Fruit fly (Drosophila melanogaster) whole organism, pupa: ENCODE measurements around the gene chm.

Experiments used
- CG10348 ChIP-seq: fragments of 200-800 bp; sonication (Bioruptor generic); IDR thresholded peaks from 2 replicates; pipeline ENCODE4 v1.3.6; 2022; ENCODE audit warnings: missing biosample characterization, missing genetic modification characterization
- CG12605 ChIP-seq: fragments of 200-800 bp; sonication (Bioruptor generic); IDR thresholded peaks from 2 replicates; pipeline ENCODE4 v1.3.6; 2022; ENCODE audit warnings: missing biosample characterization, missing genetic modification characterization
- CG13204 ChIP-seq: fragments of 200-800 bp; sonication (Bioruptor generic); optimal IDR thresholded peaks from 2 replicates; lab custom pipeline; 2018; ENCODE audit warnings: missing biosample characterization, mild to moderate bottlenecking, missing genetic modification characterization, moderate library complexity
- CG14655 ChIP-seq: fragments of 200-800 bp; sonication (Bioruptor generic); optimal IDR thresholded peaks from 3 replicates; lab custom pipeline; 2017; ENCODE audit warnings: mild to moderate bottlenecking, missing biosample characterization, missing genetic modification reagents, missing genetic modification characterization
- CG15710 ChIP-seq: fragments of 200-800 bp; sonication (Bioruptor generic); optimal IDR thresholded peaks from 2 replicates; lab custom pipeline; 2018; ENCODE audit warnings: missing biosample characterization, mild to moderate bottlenecking, missing genetic modification characterization, moderate library complexity
- CG17806 ChIP-seq: fragments of 200-800 bp; sonication (Bioruptor generic); optimal IDR thresholded peaks from 2 replicates; lab custom pipeline; 2018; ENCODE audit warnings: missing biosample characterization, mild to moderate bottlenecking, missing genetic modification characterization, moderate library complexity
- CG32121 ChIP-seq: fragments of 200-800 bp; sonication (Bioruptor generic); IDR thresholded peaks from 2 replicates; pipeline ENCODE4 v1.3.6; 2022; ENCODE audit warnings: missing biosample characterization, missing genetic modification characterization
- CG34367 ChIP-seq: fragments of 200-800 bp; sonication (Bioruptor generic); optimal IDR thresholded peaks from 2 replicates; lab custom pipeline; 2018; ENCODE audit warnings: missing biosample characterization, mild to moderate bottlenecking, missing genetic modification characterization
- CG4496 ChIP-seq: fragments of 200-800 bp; sonication (Bioruptor generic); IDR thresholded peaks from 3 replicates; pipeline ENCODE4 v1.3.6; 2022; ENCODE audit warnings: missing biosample characterization, missing genetic modification characterization
- CG8159 ChIP-seq: fragments of 200-800 bp; sonication (Bioruptor generic); optimal IDR thresholded peaks from 3 replicates; lab custom pipeline; 2018; ENCODE audit warnings: missing biosample characterization, mild to moderate bottlenecking, missing genetic modification characterization, moderate library complexity
- CG8301 ChIP-seq: fragments of 200-800 bp; sonication (Bioruptor generic); optimal IDR thresholded peaks from 2 replicates; lab custom pipeline; 2018; ENCODE audit warnings: missing biosample characterization, mild to moderate bottlenecking, missing genetic modification characterization
- CG9948 ChIP-seq: fragments of 200-800 bp; sonication (Bioruptor generic); optimal IDR thresholded peaks from 2 replicates; lab custom pipeline; 2018; ENCODE audit warnings: missing biosample characterization, mild to moderate bottlenecking, missing genetic modification characterization, moderate library complexity
- D1 ChIP-seq: fragments of 200-800 bp; sonication (Bioruptor generic); optimal IDR thresholded peaks from 2 replicates; lab custom pipeline; 2018; ENCODE audit warnings: missing biosample characterization, mild to moderate bottlenecking, missing genetic modification characterization, moderate library complexity
- EcR ChIP-seq: fragments of 200-800 bp; sonication (Bioruptor generic); optimal IDR thresholded peaks from 3 replicates; lab custom pipeline; 2019; ENCODE audit warnings: missing biosample characterization, missing genetic modification characterization, mild to moderate bottlenecking, moderate library complexity, missing genetic modification reagents
- Ets98B ChIP-seq: fragments of 200-800 bp; sonication (Bioruptor generic); IDR thresholded peaks from 2 replicates; pipeline ENCODE4 v1.3.6; 2022; ENCODE audit warnings: missing biosample characterization, missing genetic modification characterization
- Pif1A ChIP-seq: fragments of 200-800 bp; sonication (Bioruptor generic); optimal IDR thresholded peaks from 3 replicates; lab custom pipeline; 2016; ENCODE audit warnings: missing biosample characterization, missing genetic modification characterization
- Pif1B ChIP-seq: fragments of 200-800 bp; sonication (Bioruptor generic); optimal IDR thresholded peaks from 3 replicates; lab custom pipeline; 2016; ENCODE audit warnings: missing biosample characterization, missing genetic modification characterization
- Snoo ChIP-seq: fragments of 200-800 bp; sonication (Bioruptor generic); optimal IDR thresholded peaks from 3 replicates; lab custom pipeline; 2017; ENCODE audit warnings: missing biosample characterization, mild to moderate bottlenecking, missing genetic modification characterization, inconsistent platforms
- fd96Ca ChIP-seq: fragments of 200-800 bp; sonication (Bioruptor generic); IDR thresholded peaks from 3 replicates; pipeline ENCODE4 v1.3.6; 2022; ENCODE audit warnings: missing biosample characterization, missing genetic modification characterization
- gl ChIP-seq: fragments of 200-800 bp; sonication (Bioruptor generic); optimal IDR thresholded peaks from 2 replicates; lab custom pipeline; 2018; ENCODE audit warnings: missing biosample characterization, mild to moderate bottlenecking, missing genetic modification characterization
- rn ChIP-seq: fragments of 200-800 bp; sonication (Bioruptor generic); IDR thresholded peaks from 2 replicates; pipeline ENCODE4 v1.3.6; 2022; ENCODE audit warnings: missing biosample characterization, missing genetic modification characterization

The chm gene

DNA sequence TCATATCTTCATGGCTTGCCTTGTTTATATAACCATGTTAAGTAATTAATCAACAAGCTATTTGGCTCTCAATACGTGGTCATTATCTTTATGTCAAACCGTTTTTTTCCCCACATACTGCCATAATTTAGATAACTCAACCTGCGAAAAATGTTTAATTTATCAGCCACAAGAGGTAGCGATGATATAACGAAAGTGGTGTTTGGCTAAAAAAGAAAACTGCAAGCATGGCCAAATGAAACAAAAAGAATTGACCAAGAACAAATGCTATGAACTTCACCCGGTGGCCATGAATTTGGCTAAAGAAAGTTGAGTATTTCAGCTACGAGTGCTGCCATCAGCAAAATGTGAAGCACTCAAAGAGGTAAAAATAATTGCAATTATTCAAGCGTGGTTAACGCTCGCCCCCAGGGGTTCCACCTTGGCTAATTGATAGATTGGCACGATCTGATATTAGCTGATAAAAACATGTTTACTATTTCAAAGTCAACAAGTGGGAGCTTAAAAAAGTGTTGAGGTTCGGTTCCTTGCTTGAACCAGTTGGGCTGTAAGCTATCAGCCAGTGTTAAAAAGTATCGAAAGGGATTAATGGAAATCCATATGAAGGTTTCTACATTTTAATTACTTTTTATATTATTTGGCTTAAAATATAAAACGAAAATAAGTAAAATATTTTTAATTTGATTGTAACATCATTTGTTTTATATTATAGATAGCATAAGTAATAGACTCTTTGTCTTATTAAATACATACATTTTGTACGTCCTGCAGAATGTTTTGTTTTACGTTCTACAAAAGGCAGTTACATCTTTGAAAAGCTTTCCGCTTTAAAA, 24.5 kb downstream of the chm start:
- TF ChIP-seq EcR (GFP tag; lab: Kevin White, UChicago): no peak
- peak; percentile 48 for TF ChIP-seq Ets98B (GFP tag; lab: Robert Waterston, UW)
- TF ChIP-seq CG4496: peak; percentile 67
- peak; percentile 18 for TF ChIP-seq CG14655
- no peak for TF ChIP-seq CG8301 (tag; lab: Kevin White, UChicago)
- peak; percentile 35; the same call in 1 of the 2 replicates for TF ChIP-seq CG12605 (GFP tag; lab: Robert Waterston, UW)
- TF ChIP-seq CG15710 (tag; lab: Kevin White, UChicago): no peak
- TF ChIP-seq Snoo (tag; lab: Kevin White, UChicago): no peak
- no peak for TF ChIP-seq Pif1B (GFP tag; lab: Kevin White, UChicago)
- no peak for TF ChIP-seq CG32121 (GFP tag; lab: Robert Waterston, UW)
- TF ChIP-seq CG34367 (tag; lab: Kevin White, UChicago): peak; percentile 20
- no peak for TF ChIP-seq rn (GFP tag; lab: Robert Waterston, UW)
- TF ChIP-seq CG10348 (GFP tag; lab: Robert Waterston, UW): no peak

DNA sequence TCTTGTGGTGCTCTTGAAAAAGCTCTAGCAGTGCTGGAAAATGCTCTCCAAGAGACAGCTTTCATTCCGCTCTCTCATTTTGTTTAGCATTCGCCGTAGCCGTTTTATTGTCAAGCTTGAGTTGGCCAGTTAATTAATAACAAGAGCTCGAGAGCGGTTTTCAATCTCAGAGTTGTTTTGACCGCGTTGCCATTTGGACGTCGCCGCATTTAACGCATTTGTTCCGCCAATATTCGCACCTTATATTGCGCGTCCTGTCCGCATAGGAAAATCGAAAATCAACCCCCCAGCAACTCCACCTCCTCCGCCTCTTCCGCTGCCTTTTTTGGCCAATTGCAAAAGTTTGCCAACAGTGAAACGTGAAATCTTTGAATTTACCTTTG, 25.1 kb downstream of the chm start, which contains the start of gene CG5973:
TSS of gene CG5973 (plus strand) at position 168 of the 383 bp plus-strand sequence.
- no peak for TF ChIP-seq rn (GFP tag; lab: Robert Waterston, UW)
- peak; percentile 34; the same call in 1 of the 2 replicates for TF ChIP-seq CG12605 (GFP tag; lab: Robert Waterston, UW)
- TF ChIP-seq CG8159 (tag; lab: Kevin White, UChicago): peak; percentile 5
- TF ChIP-seq Ets98B (GFP tag; lab: Robert Waterston, UW): peak; percentile 62; the same call in 1 of the 2 replicates
- no peak for TF ChIP-seq CG10348 (GFP tag; lab: Robert Waterston, UW)
- no peak for TF ChIP-seq CG17806 (tag; lab: Kevin White, UChicago)
- TF ChIP-seq D1 (tag; lab: Kevin White, UChicago): no peak
- no peak for TF ChIP-seq Snoo (tag; lab: Kevin White, UChicago)
- TF ChIP-seq CG9948 (tag; lab: Kevin White, UChicago): no peak

DNA sequence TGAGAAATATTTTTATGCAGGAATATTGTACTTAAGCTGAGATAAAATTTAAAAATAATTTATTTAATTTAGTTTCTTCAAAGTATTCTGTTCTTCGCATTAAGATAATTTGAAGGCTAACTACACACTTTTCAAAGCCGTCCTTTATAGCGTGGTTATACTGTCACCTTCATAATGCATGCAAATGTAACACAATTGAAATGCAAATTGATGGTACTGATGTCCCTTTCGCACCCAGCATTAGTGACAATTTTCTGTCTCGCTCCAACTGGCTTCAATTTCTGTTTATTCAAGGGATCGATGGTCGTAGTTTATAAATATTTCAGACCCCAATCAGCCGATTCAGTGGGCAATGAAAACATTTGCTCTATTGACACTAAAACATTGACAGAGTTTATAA, 26.3 kb downstream of the chm start:
- TF ChIP-seq fd96Ca (GFP tag; lab: Robert Waterston, UW) (no peak), CG4496 (0 out of 3 replicates have a peak, but pooled peaks have one; percentile 39), CG9948 (tag; lab: Kevin White, UChicago) (no peak), Ets98B (GFP tag; lab: Robert Waterston, UW) (0 out of 2 replicates have a peak, but pooled peaks have one; percentile 23), CG13204 (GFP tag; lab: Kevin White, UChicago) (no peak), CG34367 (tag; lab: Kevin White, UChicago) (no peak)

DNA sequence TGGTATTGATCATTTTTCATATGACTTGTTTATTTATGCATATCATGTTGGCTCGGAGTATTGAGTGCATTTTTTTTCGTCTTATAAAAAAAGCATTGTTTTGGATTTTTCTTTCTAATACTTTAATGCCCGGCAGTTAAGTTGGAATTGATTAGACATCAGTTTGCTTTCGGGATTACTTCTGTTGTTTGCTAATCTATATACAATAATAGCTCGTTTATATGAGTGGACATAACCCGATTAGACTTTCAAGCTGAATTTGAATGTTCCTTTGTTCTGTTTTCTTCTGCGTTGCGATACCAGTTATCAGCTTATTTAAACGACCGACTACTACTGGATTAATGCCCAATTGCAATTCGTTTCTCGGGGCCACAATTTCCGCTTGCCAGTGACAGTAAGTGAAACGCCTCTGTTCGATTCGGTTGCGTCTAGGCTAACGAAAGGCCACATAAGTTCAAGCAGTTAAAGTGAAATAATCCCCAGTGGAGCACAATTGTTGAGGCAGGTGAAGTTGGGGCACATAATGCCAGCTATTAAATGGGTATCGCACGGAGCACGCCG, 28.3 kb downstream of the chm start:
- TF ChIP-seq CG34367 (tag; lab: Kevin White, UChicago): no peak
- TF ChIP-seq CG8159 (tag; lab: Kevin White, UChicago): no peak
- TF ChIP-seq Ets98B (GFP tag; lab: Robert Waterston, UW): no peak
- TF ChIP-seq CG4496: no peak
- no peak for TF ChIP-seq rn (GFP tag; lab: Robert Waterston, UW)
- TF ChIP-seq fd96Ca (GFP tag; lab: Robert Waterston, UW): no peak
- no peak for TF ChIP-seq CG15710 (tag; lab: Kevin White, UChicago)
- no peak for TF ChIP-seq gl
- TF ChIP-seq CG14655: no peak
- TF ChIP-seq CG12605 (GFP tag; lab: Robert Waterston, UW): no peak
- no peak for TF ChIP-seq CG32121 (GFP tag; lab: Robert Waterston, UW)
- TF ChIP-seq Snoo (tag; lab: Kevin White, UChicago): no peak
- TF ChIP-seq Pif1A (GFP tag; lab: Kevin White, UChicago): no peak
- no peak for TF ChIP-seq D1 (tag; lab: Kevin White, UChicago)
- TF ChIP-seq CG10348 (GFP tag; lab: Robert Waterston, UW): no peak
- no peak for TF ChIP-seq CG8301 (tag; lab: Kevin White, UChicago)
- TF ChIP-seq CG9948 (tag; lab: Kevin White, UChicago): no peak
- no peak for TF ChIP-seq Pif1B (GFP tag; lab: Kevin White, UChicago)
- no peak for TF ChIP-seq CG13204 (GFP tag; lab: Kevin White, UChicago)
- TF ChIP-seq EcR (GFP tag; lab: Kevin White, UChicago): no peak

DNA sequence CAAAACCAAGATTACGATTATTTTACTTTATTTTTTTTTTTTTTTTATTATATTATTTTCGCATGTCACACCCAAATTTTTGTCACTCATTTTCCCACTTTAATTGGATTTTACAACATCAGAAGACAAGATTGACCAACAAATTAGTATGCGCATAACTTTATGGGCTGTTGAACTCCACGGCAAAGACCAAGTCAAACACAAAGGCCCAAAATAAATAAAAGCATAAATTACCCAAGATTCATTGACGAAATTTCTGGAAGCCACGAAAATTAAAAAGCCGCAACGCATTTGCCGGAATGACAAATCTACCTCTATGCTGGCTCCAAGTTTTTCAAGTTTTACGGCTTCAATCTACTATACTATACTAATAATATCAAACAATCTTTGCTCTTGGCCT, 29.9 kb downstream of the chm start:
- TF ChIP-seq CG8301 (tag; lab: Kevin White, UChicago): no peak
- TF ChIP-seq CG9948 (tag; lab: Kevin White, UChicago): no peak

DNA sequence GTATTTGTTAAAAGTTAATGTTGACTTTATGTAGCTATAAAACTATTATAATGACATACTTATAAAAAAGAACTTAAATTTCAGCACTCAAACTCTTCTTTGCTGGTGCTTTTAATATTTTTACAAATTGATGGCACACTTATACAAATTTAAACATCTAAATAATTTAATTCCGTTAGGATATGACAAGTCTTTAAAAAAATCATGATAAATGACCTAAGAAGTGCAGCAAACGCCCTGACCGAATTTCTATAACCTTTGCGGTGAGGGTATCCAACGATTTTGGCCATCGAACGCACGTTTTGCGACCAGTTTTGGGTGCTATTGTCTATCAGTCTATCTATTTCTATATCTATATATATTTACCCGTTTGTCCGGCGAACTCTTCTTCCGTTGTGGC, 30.7 kb downstream of the chm start:
- TF ChIP-seq D1 (tag; lab: Kevin White, UChicago): no peak
- no peak for TF ChIP-seq CG13204 (GFP tag; lab: Kevin White, UChicago)
- TF ChIP-seq CG8301 (tag; lab: Kevin White, UChicago): no peak
- no peak for TF ChIP-seq gl
- TF ChIP-seq CG10348 (GFP tag; lab: Robert Waterston, UW): no peak
- TF ChIP-seq CG4496: no peak
- TF ChIP-seq Pif1A (GFP tag; lab: Kevin White, UChicago): no peak
- TF ChIP-seq rn (GFP tag; lab: Robert Waterston, UW): no peak
- TF ChIP-seq CG14655: no peak
- no peak for TF ChIP-seq CG9948 (tag; lab: Kevin White, UChicago)
- no peak for TF ChIP-seq Ets98B (GFP tag; lab: Robert Waterston, UW)
- TF ChIP-seq CG17806 (tag; lab: Kevin White, UChicago): no peak
